Worm (Caenorhabditis elegans): ENCODE data around the gene F37A4.1.

F37A4.1 gene

DNA sequence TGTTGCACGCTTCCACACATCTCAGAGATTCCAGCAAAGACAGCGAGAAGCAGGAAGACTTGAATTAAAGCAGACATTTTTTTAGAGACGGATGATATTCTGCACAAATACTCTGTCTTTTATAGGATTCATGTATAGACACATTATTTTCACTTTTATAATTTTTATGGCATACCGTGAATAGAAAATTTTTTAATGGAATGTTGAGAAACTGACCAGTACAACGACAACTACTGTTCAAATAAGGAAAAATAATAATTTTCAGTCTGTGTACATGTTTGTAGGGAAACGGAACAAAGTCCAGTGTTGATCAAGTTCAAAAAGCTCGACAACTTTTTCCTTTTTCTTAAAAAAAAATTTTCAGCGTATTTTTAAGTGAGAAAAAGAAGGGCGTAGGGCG, 13.4 kb downstream of the F37A4.1 start, which contains the start of gene Y102E9.6:
TSS of gene Y102E9.6 (minus strand) at position 101 of the 400 bp plus-strand sequence.
- no peak for TF ChIP-seq lin-13 (tag; optimal IDR thresholded peaks at IDR 0.05)
- no peak for TF ChIP-seq ceh-43 (GFP tag; optimal IDR thresholded peaks at IDR 0.05)
- no peak for TF ChIP-seq snpc-4 (tag; optimal IDR thresholded peaks at IDR 0.05)
- no peak for TF ChIP-seq zip-8 (tag; optimal IDR thresholded peaks at IDR 0.05)
- TF ChIP-seq ham-2 (GFP tag; optimal IDR thresholded peaks at IDR 0.05) = no peak
- TF ChIP-seq unc-120 (tag; optimal IDR thresholded peaks at IDR 0.05; ENCODE audit: poor library complexity, severe bottlenecking) = no peak
- TF ChIP-seq drap-1 (GFP tag; optimal IDR thresholded peaks at IDR 0.05) = no peak
- TF ChIP-seq unc-62 (GFP tag; optimal IDR thresholded peaks at IDR 0.05) = no peak
- TF ChIP-seq hlh-1 (tag; optimal IDR thresholded peaks at IDR 0.05) = no peak
- TF ChIP-seq pha-4 (tag; optimal IDR thresholded peaks at IDR 0.05) = no peak
- no peak for TF ChIP-seq tbx-8 (GFP tag; optimal IDR thresholded peaks at IDR 0.05)
- no peak for TF ChIP-seq nhr-2 (tag; optimal IDR thresholded peaks at IDR 0.05)
- no peak for TF ChIP-seq nhr-76 (tag; optimal IDR thresholded peaks at IDR 0.05)
- TF ChIP-seq lin-32 (GFP tag; optimal IDR thresholded peaks at IDR 0.05) = no peak
- no peak for TF ChIP-seq blmp-1 (tag; optimal IDR thresholded peaks at IDR 0.05)

DNA sequence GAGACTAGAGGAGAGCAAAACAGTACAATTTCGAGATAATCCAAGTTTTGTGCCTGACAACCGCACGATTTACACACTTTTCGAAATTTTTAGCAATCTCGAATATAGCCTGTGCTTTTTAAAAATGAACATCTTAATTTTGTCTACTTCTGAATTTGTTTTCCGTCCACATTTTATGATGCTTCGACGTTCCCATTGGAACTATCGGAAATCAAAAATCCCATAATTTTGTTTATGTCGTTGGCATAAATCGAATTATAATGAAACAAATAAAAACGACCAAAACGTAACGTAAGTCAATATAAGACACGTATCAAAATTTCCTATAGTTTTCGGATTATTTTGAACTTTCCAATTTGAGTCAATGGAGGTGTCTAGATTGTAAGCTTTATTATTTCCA, 13.8 kb downstream of the F37A4.1 start, which contains the start of gene K07E12.2:
TSS of gene K07E12.2 (plus strand) at position 301 of the 400 bp plus-strand sequence.
- TF ChIP-seq unc-39 (tag; optimal IDR thresholded peaks at IDR 0.05) = no peak
- no peak for TF ChIP-seq tbx-8 (GFP tag; optimal IDR thresholded peaks at IDR 0.05)
- TF ChIP-seq ceh-43 (GFP tag; optimal IDR thresholded peaks at IDR 0.05) = no peak
- TF ChIP-seq ztf-11 (tag; optimal IDR thresholded peaks at IDR 0.05) = no peak
- TF ChIP-seq ces-1 (GFP tag; optimal IDR thresholded peaks at IDR 0.05) = no peak
- TF ChIP-seq nhr-2 (tag; optimal IDR thresholded peaks at IDR 0.05) = no peak
- no peak for TF ChIP-seq mep-1 (tag; optimal IDR thresholded peaks at IDR 0.05)
- TF ChIP-seq lin-13 (tag; optimal IDR thresholded peaks at IDR 0.05) = no peak
- TF ChIP-seq nhr-28 (tag; optimal IDR thresholded peaks at IDR 0.05) = no peak
- no peak for TF ChIP-seq ham-2 (GFP tag; optimal IDR thresholded peaks at IDR 0.05)
- TF ChIP-seq nhr-76 (tag; optimal IDR thresholded peaks at IDR 0.05) = no peak
- TF ChIP-seq M03D4.4 (tag; optimal IDR thresholded peaks at IDR 0.05) = no peak
- TF ChIP-seq cnd-1 (tag; optimal IDR thresholded peaks at IDR 0.05) = no peak
- no peak for TF ChIP-seq zip-8 (tag; optimal IDR thresholded peaks at IDR 0.05)

DNA sequence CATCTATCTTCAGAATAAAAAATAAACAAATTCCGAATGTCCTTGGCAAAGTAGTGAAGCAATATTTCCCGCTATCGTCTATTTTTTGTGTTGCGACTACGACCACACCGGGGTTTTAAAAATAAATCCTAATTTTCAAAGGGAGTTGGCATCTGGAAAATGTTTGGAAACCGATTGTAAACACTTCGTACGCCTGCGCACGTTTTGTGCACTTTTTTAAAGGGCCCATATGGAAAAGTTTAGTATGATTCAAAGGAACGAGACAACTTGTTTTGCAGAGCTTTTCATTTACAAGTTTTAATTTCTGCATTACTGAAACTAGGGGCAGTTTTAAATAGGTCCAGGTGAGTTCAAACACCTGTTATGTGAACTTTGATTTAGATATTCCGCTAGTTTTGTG, 16.9 kb downstream of the F37A4.1 start:
- no peak for TF ChIP-seq bed-3 (GFP tag; optimal IDR thresholded peaks at IDR 0.05)
- no peak for TF ChIP-seq ceh-39 (tag; optimal IDR thresholded peaks at IDR 0.05)
- TF ChIP-seq M03D4.4 (tag; optimal IDR thresholded peaks at IDR 0.05) = no peak
- TF ChIP-seq ham-2 (GFP tag; optimal IDR thresholded peaks at IDR 0.05) = no peak
- no peak for TF ChIP-seq blmp-1 (tag; optimal IDR thresholded peaks at IDR 0.05)
- TF ChIP-seq mep-1 (tag; optimal IDR thresholded peaks at IDR 0.05) = no peak
- no peak for TF ChIP-seq ceh-83 (GFP tag; optimal IDR thresholded peaks at IDR 0.05)
- no peak for TF ChIP-seq nhr-237 (tag; optimal IDR thresholded peaks at IDR 0.05)
- no peak for TF ChIP-seq nhr-28 (tag; optimal IDR thresholded peaks at IDR 0.05)
- TF ChIP-seq nhr-76 (tag; optimal IDR thresholded peaks at IDR 0.05) = no peak

DNA sequence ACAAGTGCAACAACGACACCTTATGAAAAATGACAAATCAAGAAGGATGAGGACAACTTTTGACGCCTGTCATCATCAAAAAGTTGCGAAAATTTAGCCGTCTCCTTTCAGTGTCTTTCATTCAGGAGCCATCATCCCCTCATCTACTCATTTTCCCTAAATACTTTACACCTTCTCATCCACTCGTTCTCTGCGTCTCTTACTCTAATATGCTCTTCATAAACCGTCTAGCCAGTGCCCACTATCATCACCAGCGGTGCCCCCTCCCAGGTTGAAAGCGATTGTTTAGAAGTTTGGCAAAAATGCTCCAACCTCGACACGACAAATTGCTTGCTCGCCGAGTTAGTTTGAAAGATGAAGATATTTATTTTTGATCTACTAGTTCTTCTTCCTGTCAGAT, 19.4 kb downstream of the F37A4.1 start:
- TF ChIP-seq unc-62 (GFP tag; optimal IDR thresholded peaks at IDR 0.05) (peak; percentile 76), nhr-237 (tag; optimal IDR thresholded peaks at IDR 0.05) (no peak), unc-120 (tag; optimal IDR thresholded peaks at IDR 0.05; ENCODE audit: poor library complexity, severe bottlenecking) (peak; percentile 61), nhr-2 (tag; optimal IDR thresholded peaks at IDR 0.05) (no peak), hlh-1 (tag; optimal IDR thresholded peaks at IDR 0.05) (peak; percentile 41)

DNA sequence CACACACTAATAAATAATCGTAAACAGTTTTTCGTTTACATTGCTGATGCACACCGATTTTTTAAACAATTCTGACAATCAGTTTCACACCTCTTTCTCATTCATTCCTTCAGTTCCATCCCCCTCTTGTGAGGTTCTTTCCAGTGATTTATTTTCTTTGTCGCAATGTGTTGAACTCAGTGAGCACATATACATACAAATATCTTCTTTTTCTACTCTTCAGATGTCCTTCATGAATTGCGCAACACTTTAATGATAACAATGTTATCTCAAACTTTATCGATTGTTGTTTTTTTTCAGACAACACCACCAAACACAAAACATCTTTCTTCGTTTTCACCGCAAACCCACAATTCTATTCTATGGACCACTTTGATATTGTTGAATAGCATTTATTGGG, 22.8 kb downstream of the F37A4.1 start, which contains the start of gene dig-1:
TSS of gene dig-1 (plus strand) at position 301 of the 400 bp plus-strand sequence.
- TF ChIP-seq flh-1 (GFP tag; optimal IDR thresholded peaks at IDR 0.05) (no peak), zip-8 (tag; optimal IDR thresholded peaks at IDR 0.05) (peak; percentile 21)

DNA sequence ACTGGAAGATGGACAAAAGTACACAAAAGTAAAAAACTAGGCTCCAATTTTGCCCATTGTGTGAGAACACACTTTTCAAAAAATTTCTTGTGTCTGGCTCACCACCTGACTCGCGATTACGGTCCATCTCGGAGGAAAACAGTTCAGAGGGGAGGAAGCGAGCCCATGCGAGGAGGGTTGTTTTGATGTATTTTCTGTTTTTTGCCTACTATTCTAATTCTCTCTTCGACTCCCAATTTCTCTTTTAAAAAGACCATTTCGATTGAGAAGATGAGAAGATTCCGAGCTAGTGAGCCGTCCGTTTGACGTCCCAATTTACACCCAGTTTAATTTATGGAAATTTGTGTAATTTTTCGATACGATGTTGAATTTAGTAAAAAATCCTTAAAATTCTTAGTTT, 23.5 kb downstream of the F37A4.1 start:
- TF ChIP-seq nhr-12 (tag; optimal IDR thresholded peaks at IDR 0.05) (no peak), nhr-28 (tag; optimal IDR thresholded peaks at IDR 0.05) (no peak), nhr-2 (tag; optimal IDR thresholded peaks at IDR 0.05) (no peak), elt-1 (tag; optimal IDR thresholded peaks at IDR 0.05; ENCODE audit: borderline replicate concordance, insufficient read depth) (no peak), unc-39 (tag; optimal IDR thresholded peaks at IDR 0.05) (no peak), mab-5 (tag; optimal IDR thresholded peaks at IDR 0.05) (no peak), M03D4.4 (tag; optimal IDR thresholded peaks at IDR 0.05) (no peak), hlh-1 (tag; optimal IDR thresholded peaks at IDR 0.05) (no peak), ham-2 (GFP tag; optimal IDR thresholded peaks at IDR 0.05) (no peak), bed-3 (GFP tag; optimal IDR thresholded peaks at IDR 0.05) (no peak), mep-1 (tag; optimal IDR thresholded peaks at IDR 0.05) (no peak), zip-8 (tag; optimal IDR thresholded peaks at IDR 0.05) (no peak), flh-1 (GFP tag; optimal IDR thresholded peaks at IDR 0.05) (no peak), snpc-4 (tag; optimal IDR thresholded peaks at IDR 0.05) (no peak), lin-13 (tag; optimal IDR thresholded peaks at IDR 0.05) (no peak)
